Fruit fly (Drosophila melanogaster) whole organism: Measurements from ENCODE around the gene CG4998.

Experiments used
- CG8478 ChIP-seq: fragments of >200 bp; optimal IDR thresholded peaks from 2 replicates; lab custom pipeline; 2018; ENCODE audit warnings: inconsistent platforms
- Dll ChIP-seq: fragments of >200 bp; optimal IDR thresholded peaks from 2 replicates; lab custom pipeline; 2017
- EcR ChIP-seq, 2 experiments: fragments of >200 bp; optimal IDR thresholded peaks; 2 replicates each; lab custom pipeline; 2017; ENCODE audit warnings: missing biosample characterization in 2 of 2, missing genetic modification characterization in 2 of 2, missing genetic modification reagents in 2 of 2
- pan ChIP-seq: fragments of >200 bp; optimal IDR thresholded peaks from 2 replicates; lab custom pipeline; 2017
- psq ChIP-seq: fragments of >200 bp; optimal IDR thresholded peaks from 2 replicates; lab custom pipeline; 2017
- usp ChIP-seq: fragments of >200 bp; optimal IDR thresholded peaks from 2 replicates; lab custom pipeline; 2017; ENCODE audit warnings: missing biosample characterization, missing genetic modification characterization, mixed read lengths

Gene CG4998

DNA sequence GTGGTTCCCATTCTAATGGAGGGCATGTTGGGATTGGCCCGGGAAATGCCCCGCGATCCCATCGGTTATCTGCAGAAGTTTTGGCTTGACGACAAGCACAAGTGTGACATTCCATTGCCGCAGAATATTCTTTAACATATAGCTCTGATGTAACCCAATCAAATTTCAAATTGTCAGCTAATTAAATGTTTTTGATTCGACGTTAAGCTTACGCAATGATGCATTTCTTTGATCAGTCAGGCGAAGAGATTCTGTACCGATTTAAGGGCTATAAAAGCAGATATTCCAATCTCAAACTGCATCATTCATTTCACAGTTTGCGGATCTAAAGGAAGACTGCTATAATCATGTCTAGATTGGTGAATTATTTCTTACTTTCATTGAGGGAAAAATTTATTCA lies 7.2 kb upstream of the CG4998 start, which contains the start of gene retinin:
Gene retinin (plus strand): TSS at position 301 of the 400 bp plus-strand sequence.
- TF ChIP-seq psq (lab: Kevin White, UChicago): no peak
- TF ChIP-seq usp: no peak
- TF ChIP-seq CG8478 (lab: Kevin White, UChicago): no peak
- no peak for TF ChIP-seq Dll (lab: Kevin White, UChicago)
- TF ChIP-seq EcR (GFP tag; optimal IDR thresholded peaks at IDR 0.05; lab: Kevin White, UChicago): no peak

DNA sequence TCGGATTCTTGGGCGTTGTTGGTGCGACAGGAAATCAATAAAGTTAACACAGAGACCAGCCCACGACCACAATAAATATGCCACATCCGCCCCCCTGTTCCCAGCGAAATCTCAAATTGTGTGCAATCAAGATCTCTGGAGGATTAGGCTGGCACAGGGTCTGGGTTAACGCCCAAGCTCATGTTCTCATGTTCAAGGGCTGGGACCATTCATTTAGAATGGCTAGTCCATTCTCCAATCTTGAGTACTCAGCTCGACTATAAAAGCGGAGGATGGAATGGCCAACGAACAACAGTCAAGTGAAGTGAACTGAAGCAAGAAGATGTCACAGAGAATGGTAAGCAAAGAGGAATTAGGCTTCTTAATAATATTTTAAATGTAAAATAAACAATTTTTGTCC lies 5.8 kb upstream of the CG4998 start, which contains the start of gene CG13056:
Gene CG13056 (plus strand): TSS at position 301 of the 400 bp plus-strand sequence.
- TF ChIP-seq CG8478 (lab: Kevin White, UChicago) (no peak), psq (lab: Kevin White, UChicago) (no peak), Dll (lab: Kevin White, UChicago) (no peak), pan (lab: Kevin White, UChicago) (no peak), usp (no peak), EcR (GFP tag; optimal IDR thresholded peaks at IDR 0.05; lab: Kevin White, UChicago) (no peak)

DNA sequence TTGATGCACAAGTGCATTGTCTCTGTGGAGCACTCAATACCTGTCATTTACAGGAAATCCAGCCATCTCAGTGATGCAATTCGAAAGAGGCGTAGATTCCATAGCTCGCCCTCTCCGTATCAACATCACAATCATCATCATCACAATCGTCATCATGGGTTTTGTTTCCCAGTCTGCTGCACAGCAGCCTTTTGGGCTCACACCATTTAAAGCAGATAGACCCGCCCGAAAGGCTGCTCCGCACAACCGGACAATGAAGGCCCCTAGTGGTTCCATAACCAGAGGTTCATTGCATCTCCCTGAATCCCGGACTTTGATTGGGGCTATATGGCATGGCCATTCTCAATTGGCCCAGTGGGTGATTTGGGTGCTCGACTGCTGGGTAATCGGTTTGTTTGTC lies 3.9 kb upstream of the CG4998 start:
- TF ChIP-seq EcR (GFP tag; optimal IDR thresholded peaks at IDR 0.05; lab: Kevin White, UChicago): no peak

- no peak for TF ChIP-seq pan (lab: Kevin White, UChicago)
- no peak for TF ChIP-seq CG8478 (lab: Kevin White, UChicago)
- no peak for TF ChIP-seq Dll (lab: Kevin White, UChicago)
- no peak for TF ChIP-seq EcR (GFP tag; optimal IDR thresholded peaks at IDR 0.05; lab: Kevin White, UChicago)
- no peak for TF ChIP-seq usp
- no peak for TF ChIP-seq psq (lab: Kevin White, UChicago)
Observed at dm6 chr3L:16337739-16338138, 1.1 kb upstream of the CG4998 start.

- TF ChIP-seq EcR (GFP tag; optimal IDR thresholded peaks at IDR 0.05; lab: Kevin White, UChicago): no peak
- no peak for TF ChIP-seq Dll (lab: Kevin White, UChicago)
- TF ChIP-seq usp: no peak
- no peak for TF ChIP-seq psq (lab: Kevin White, UChicago)
- TF ChIP-seq CG8478 (lab: Kevin White, UChicago): no peak
- TF ChIP-seq pan (lab: Kevin White, UChicago): no peak
Observed at dm6 chr3L:16339463-16339862, 660 bp downstream of the CG4998 start.

- TF ChIP-seq CG8478 (lab: Kevin White, UChicago): no peak
- no peak for TF ChIP-seq Dll (lab: Kevin White, UChicago)
- TF ChIP-seq EcR (GFP tag; optimal IDR thresholded peaks at IDR 0.05; lab: Kevin White, UChicago): no peak
- no peak for TF ChIP-seq psq (lab: Kevin White, UChicago)
- no peak for TF ChIP-seq pan (lab: Kevin White, UChicago)
- no peak for TF ChIP-seq usp
Observed at dm6 chr3L:16339873-16340272, 1.1 kb downstream of the CG4998 start.

- TF ChIP-seq EcR (GFP tag; optimal IDR thresholded peaks at IDR 0.05; lab: Kevin White, UChicago): no peak
- TF ChIP-seq Dll (lab: Kevin White, UChicago): no peak
- no peak for TF ChIP-seq psq (lab: Kevin White, UChicago)
- TF ChIP-seq pan (lab: Kevin White, UChicago): no peak
- TF ChIP-seq CG8478 (lab: Kevin White, UChicago): no peak
- no peak for TF ChIP-seq usp
Observed at dm6 chr3L:16346023-16346422, 7.2 kb downstream of the CG4998 start, which contains the start of gene CG33257. Gene CG33257 (plus strand): TSS chr3L:16346323.

- no peak for TF ChIP-seq usp
- TF ChIP-seq Dll (lab: Kevin White, UChicago): no peak
- no peak for TF ChIP-seq CG8478 (lab: Kevin White, UChicago)
- no peak for TF ChIP-seq psq (lab: Kevin White, UChicago)
- no peak for TF ChIP-seq EcR (GFP tag; optimal IDR thresholded peaks at IDR 0.05; lab: Kevin White, UChicago)
- no peak for TF ChIP-seq pan (lab: Kevin White, UChicago)
Observed at dm6 chr3L:16347914-16348313, 9.1 kb downstream of the CG4998 start, which contains the start of gene mRpS34. Gene mRpS34 (plus strand): TSS chr3L:16348074.

DNA sequence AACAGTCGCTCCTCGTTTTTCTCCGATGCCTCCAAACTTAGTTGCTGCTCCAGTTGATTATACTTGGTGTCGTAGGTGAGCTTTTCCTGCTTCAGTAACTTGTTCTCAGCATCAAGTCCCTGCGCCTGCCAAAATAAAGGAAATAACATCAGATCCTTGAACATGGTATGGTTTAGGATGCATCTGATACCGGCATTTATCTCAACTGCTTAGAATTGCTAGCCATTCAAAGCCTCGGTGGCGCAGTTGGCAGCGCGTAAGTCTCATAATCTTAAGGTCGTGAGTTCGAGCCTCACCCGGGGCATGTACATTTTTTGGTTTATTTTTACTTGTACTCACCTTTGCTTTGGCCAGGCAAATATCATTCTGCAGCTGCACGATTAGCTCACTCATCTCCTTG lies 10.9 kb downstream of the CG4998 start:
- TF ChIP-seq psq (lab: Kevin White, UChicago): no peak
- no peak for TF ChIP-seq CG8478 (lab: Kevin White, UChicago)
- TF ChIP-seq EcR (GFP tag; optimal IDR thresholded peaks at IDR 0.05; lab: Kevin White, UChicago): no peak
- no peak for TF ChIP-seq usp
- no peak for TF ChIP-seq Dll (lab: Kevin White, UChicago)
- no peak for TF ChIP-seq pan (lab: Kevin White, UChicago)

- TF ChIP-seq Dll (lab: Kevin White, UChicago) (no peak), usp (no peak), CG8478 (lab: Kevin White, UChicago) (no peak), psq (lab: Kevin White, UChicago) (no peak), pan (lab: Kevin White, UChicago) (no peak), EcR (GFP tag; optimal IDR thresholded peaks at IDR 0.05; lab: Kevin White, UChicago) (no peak)
Observed at dm6 chr3L:16351770-16352429, 13.1 kb downstream of the CG4998 start, which contains the start of the genes Golgin104 and Tcs3. Gene Golgin104 (minus strand): TSS chr3L:16351951. Gene Tcs3 (plus strand): TSS chr3L:16351991.

DNA sequence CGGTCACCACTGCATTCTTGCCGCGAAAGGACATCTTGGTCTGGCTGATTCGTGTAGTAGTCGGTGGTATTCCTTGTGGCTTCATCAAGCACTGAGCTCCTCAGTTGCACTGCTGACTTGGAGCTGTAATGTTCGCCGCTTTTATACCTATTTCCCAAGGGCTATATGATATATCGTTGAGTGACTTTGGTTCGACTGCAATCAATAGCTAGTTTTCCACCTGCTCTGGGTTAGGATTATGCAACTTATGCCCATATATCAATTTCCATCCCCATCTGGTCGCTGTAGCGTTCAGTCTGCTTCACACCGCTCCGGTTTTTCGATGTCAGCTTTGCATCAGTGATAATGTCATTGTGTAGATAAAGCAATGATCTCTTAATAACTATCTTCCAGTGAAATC lies 15.4 kb downstream of the CG4998 start, which contains the start of gene Pdh:
Gene Pdh (minus strand): TSS at position 101 of the 400 bp plus-strand sequence.
- no peak for TF ChIP-seq EcR (GFP tag; optimal IDR thresholded peaks at IDR 0.05; lab: Kevin White, UChicago)
- TF ChIP-seq CG8478 (lab: Kevin White, UChicago): no peak

- TF ChIP-seq Dll (lab: Kevin White, UChicago): no peak
- TF ChIP-seq pan (lab: Kevin White, UChicago): no peak
- no peak for TF ChIP-seq CG8478 (lab: Kevin White, UChicago)
- no peak for TF ChIP-seq EcR (GFP tag; optimal IDR thresholded peaks at IDR 0.05; lab: Kevin White, UChicago)
- no peak for TF ChIP-seq usp
- TF ChIP-seq psq (lab: Kevin White, UChicago): no peak
Observed at dm6 chr3L:16356171-16356765, 17.5 kb downstream of the CG4998 start.
